Worm (Caenorhabditis elegans) whole organism, L1 larva: Measurements from ENCODE around the gene nlp-56.

Source experiments
- C34B4.2 ChIP-seq: sonication (generic microtip); optimal IDR thresholded peaks from 2 replicates; lab custom pipeline; 2017; ENCODE audit warnings: mild to moderate bottlenecking, missing genetic modification characterization, missing compliant biosample characterization
- ceh-8 ChIP-seq: fragments of 200-800 bp; sonication (Bioruptor generic); optimal IDR thresholded peaks from 2 replicates; lab custom pipeline; 2018; ENCODE audit warnings: mild to moderate bottlenecking, missing genetic modification characterization, moderate library complexity, missing compliant biosample characterization
- elt-2 ChIP-seq: sonication (generic microtip); optimal IDR thresholded peaks from 2 replicates; lab custom pipeline; 2016; ENCODE audit warnings: missing genetic modification characterization, mild to moderate bottlenecking, inconsistent platforms, missing compliant biosample characterization, missing genetic modification reagents
- fkh-4 ChIP-seq: sonication (generic microtip); optimal IDR thresholded peaks from 2 replicates; lab custom pipeline; 2016; ENCODE audit warnings: missing compliant biosample characterization, missing genetic modification characterization, borderline replicate concordance
- hlh-4 ChIP-seq: sonication (generic microtip); optimal IDR thresholded peaks from 2 replicates; lab custom pipeline; 2016; ENCODE audit warnings: mild to moderate bottlenecking, missing genetic modification characterization, missing compliant biosample characterization
- lsy-2 ChIP-seq, 2 experiments: fragments of 150-350 bp; optimal IDR thresholded peaks; 2 replicates each; lab custom pipeline; 2014; ENCODE audit warnings: missing biosample characterization in 2 of 2, missing genetic modification characterization in 2 of 2
- mep-1 ChIP-seq: fragments of 150-350 bp; optimal IDR thresholded peaks from 2 replicates; lab custom pipeline; 2014; ENCODE audit warnings: missing biosample characterization, missing genetic modification characterization
- tlp-1 ChIP-seq: fragments of 150-350 bp; optimal IDR thresholded peaks from 2 replicates; lab custom pipeline; 2014; ENCODE audit warnings: missing biosample characterization, missing genetic modification characterization

DNA sequence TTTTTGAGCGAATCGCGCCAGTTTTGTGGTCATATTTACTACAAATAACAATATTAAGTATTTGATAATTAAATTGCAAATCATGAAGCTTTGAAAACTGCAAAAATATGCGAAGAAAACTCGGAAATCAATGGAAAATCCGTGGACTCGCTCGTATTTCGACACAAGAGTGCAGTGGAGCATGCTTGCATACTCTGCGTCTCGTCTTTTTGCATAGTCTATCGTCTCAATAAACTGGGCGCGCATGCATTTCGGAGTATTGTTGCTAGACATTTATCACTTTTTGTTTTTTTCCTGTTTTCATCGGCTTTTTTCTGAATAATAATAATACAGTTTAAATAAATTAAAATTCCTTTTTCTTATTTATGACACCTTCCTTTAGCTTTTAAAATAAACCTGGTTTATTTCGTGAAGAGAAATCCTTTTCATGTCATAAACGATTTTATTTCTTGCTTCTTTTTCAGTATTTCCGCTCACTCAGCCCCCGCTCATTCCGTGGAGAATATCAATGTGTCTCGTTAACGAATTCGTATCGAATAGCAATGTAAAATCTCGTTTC, 16.8 kb downstream of the nlp-56 start, which contains the start of the genes mrps-7 and Y57G11C.3:
- peak; percentile 65 for TF ChIP-seq elt-2 (tag; lab: Kevin White, UChicago)
- peak; percentile 57 for TF ChIP-seq fkh-4 (tag; lab: Kevin White, UChicago)
- TF ChIP-seq ceh-8: peak; percentile 88
- no peak for TF ChIP-seq tlp-1 (tag; lab: Kevin White, UChicago)
- peak; percentile 95 to 96 for TF ChIP-seq lsy-2 (tag; optimal IDR thresholded peaks at IDR 0.05; lab: Kevin White, UChicago)
- TF ChIP-seq hlh-4 (tag; lab: Kevin White, UChicago): no peak
- TF ChIP-seq C34B4.2 (tag; lab: Kevin White, UChicago): peak; percentile 54
- TF ChIP-seq mep-1: peak; percentile 90
